Fruit fly (Drosophila melanogaster) whole organism, prepupa: ENCODE measurements around the gene APC7.
A peak's percentile ranks its signal among the peaks of the same experiment; 100 is the strongest.

ENCODE experiments used
- Blimp-1 ChIP-seq: fragments of 200-800 bp; sonication (Bioruptor generic); optimal IDR thresholded peaks from 3 replicates; lab custom pipeline; 2017; ENCODE audit warnings: missing biosample characterization, missing genetic modification characterization, mild to moderate bottlenecking, moderate library complexity, missing genetic modification reagents
- CG3919 ChIP-seq: fragments of 200-800 bp; sonication (Bioruptor generic); optimal IDR thresholded peaks from 3 replicates; lab custom pipeline; 2016; ENCODE audit warnings: missing biosample characterization, missing genetic modification characterization

- TF ChIP-seq CG3919 (GFP tag; lab: Kevin White, UChicago) (peak; percentile 50), Blimp-1 (GFP tag; lab: Kevin White, UChicago) (no peak)
These were observed 22.4 kb upstream of the APC7 start for dm6 chrX:6574488-6574887.
